Fruit fly (Drosophila melanogaster) whole organism, prepupa: Measurements from ENCODE around the gene CG43229.

Experiments
- CG10631 ChIP-seq: fragments of 200-800 bp; sonication (Bioruptor generic); optimal IDR thresholded peaks from 2 replicates; lab custom pipeline; 2016; ENCODE audit warnings: missing biosample characterization, missing genetic modification characterization
- CG11294 ChIP-seq: fragments of 200-800 bp; sonication (Bioruptor generic); IDR thresholded peaks from 2 replicates; pipeline ENCODE4 v1.3.6; 2022; ENCODE audit warnings: missing biosample characterization, missing genetic modification characterization
- CG1621 ChIP-seq: fragments of 200-800 bp; sonication (Bioruptor generic); optimal IDR thresholded peaks from 3 replicates; lab custom pipeline; 2018; ENCODE audit warnings: missing biosample characterization, mild to moderate bottlenecking, missing genetic modification characterization
- CG16779 ChIP-seq: fragments of 200-800 bp; sonication (Bioruptor generic); optimal IDR thresholded peaks from 3 replicates; lab custom pipeline; 2017; ENCODE audit warnings: missing biosample characterization, mild to moderate bottlenecking, missing genetic modification characterization
- CG34406 ChIP-seq: fragments of 200-800 bp; sonication (Bioruptor generic); optimal IDR thresholded peaks from 3 replicates; lab custom pipeline; 2016; ENCODE audit warnings: missing biosample characterization, missing genetic modification characterization
- CG6276 ChIP-seq: fragments of 200-800 bp; sonication (Bioruptor generic); optimal IDR thresholded peaks from 2 replicates; lab custom pipeline; 2017; ENCODE audit warnings: missing biosample characterization, mild to moderate bottlenecking, missing genetic modification characterization
- Hr4 ChIP-seq: fragments of 200-800 bp; sonication (Bioruptor generic); optimal IDR thresholded peaks from 3 replicates; lab custom pipeline; 2016; ENCODE audit warnings: missing biosample characterization, missing genetic modification characterization
- Lpt ChIP-seq: fragments of 200-800 bp; sonication (Bioruptor generic); optimal IDR thresholded peaks from 3 replicates; lab custom pipeline; 2016; ENCODE audit warnings: missing biosample characterization, missing genetic modification characterization
- Met ChIP-seq: fragments of 200-800 bp; sonication (Bioruptor generic); optimal IDR thresholded peaks from 3 replicates; lab custom pipeline; 2016; ENCODE audit warnings: missing biosample characterization, missing genetic modification characterization
- OdsH ChIP-seq: fragments of 200-800 bp; sonication (Bioruptor generic); optimal IDR thresholded peaks from 3 replicates; lab custom pipeline; 2016; ENCODE audit warnings: missing biosample characterization, missing genetic modification characterization
- achi ChIP-seq: fragments of 200-800 bp; sonication (Bioruptor generic); optimal IDR thresholded peaks from 3 replicates; lab custom pipeline; 2016; ENCODE audit warnings: missing biosample characterization, missing genetic modification characterization
- cyc ChIP-seq: fragments of 200-800 bp; sonication (Bioruptor generic); optimal IDR thresholded peaks from 3 replicates; lab custom pipeline; 2016; ENCODE audit warnings: missing biosample characterization, missing genetic modification characterization
- ss ChIP-seq, 2 experiments: fragments of 200-800 bp; sonication (Bioruptor generic); optimal IDR thresholded peaks; 2 replicates in 1 of 2; 3 replicates in 1 of 2; lab custom pipeline; 2017 to 2018; ENCODE audit warnings: mild to moderate bottlenecking in 2 of 2, missing biosample characterization in 2 of 2, missing genetic modification characterization in 2 of 2, moderate library complexity in 1 of 2

DNA sequence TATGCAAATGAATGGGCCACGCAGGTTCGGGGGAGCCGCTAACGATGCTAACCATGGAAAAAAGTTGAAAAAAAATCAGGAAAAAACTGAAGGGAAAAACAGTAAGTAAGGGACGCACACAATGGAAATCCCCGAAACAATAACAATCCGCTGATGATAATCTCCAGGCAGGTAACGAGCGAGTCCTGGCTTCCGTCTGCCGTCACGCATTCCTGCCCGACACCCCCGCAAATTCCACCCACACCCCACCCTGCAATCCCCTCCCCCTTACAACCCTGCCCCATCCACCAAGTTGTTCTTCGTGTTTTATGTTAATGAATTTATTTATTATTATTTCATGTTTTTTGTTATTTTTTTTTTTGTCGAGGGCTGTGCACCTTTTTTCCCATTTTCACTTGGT, 13.0 kb downstream of the CG43229 start:
- TF ChIP-seq CG10631 (GFP tag; lab: Kevin White, UChicago) (no peak), CG1621 (no peak), OdsH (GFP tag; lab: Kevin White, UChicago) (no peak), cyc (no peak), Lpt (no peak), Hr4 (GFP tag; lab: Kevin White, UChicago) (no peak), CG11294 (GFP tag; lab: Robert Waterston, UW) (no peak), ss (GFP tag; optimal IDR thresholded peaks at IDR 0.05; lab: Kevin White, UChicago) (no peak), CG34406 (GFP tag; lab: Kevin White, UChicago) (no peak), achi (GFP tag; lab: Kevin White, UChicago) (no peak), CG16779 (tag; lab: Kevin White, UChicago) (no peak), Met (GFP tag; lab: Kevin White, UChicago) (no peak), CG6276 (GFP tag; lab: Kevin White, UChicago) (no peak)
